Fruit fly (Drosophila melanogaster) whole organism, embryonic: ENCODE results near the gene fw.

Experiments
- Bgb ChIP-seq: fragments of 200-800 bp; sonication (Bioruptor generic); IDR thresholded peaks from 2 replicates; pipeline ENCODE4 v1.3.6; 2022; ENCODE audit warnings: missing biosample characterization, missing genetic modification characterization; ENCODE audit not compliant: partially characterized antibody
- Bteb2 ChIP-seq: fragments of 200-800 bp; sonication (Bioruptor generic); optimal IDR thresholded peaks from 2 replicates; lab custom pipeline; 2016; ENCODE audit warnings: missing biosample characterization, missing genetic modification characterization
- CG10209 ChIP-seq: fragments of 200-800 bp; sonication (Bioruptor generic); optimal IDR thresholded peaks from 3 replicates; lab custom pipeline; 2017; ENCODE audit warnings: missing biosample characterization, mild to moderate bottlenecking, missing genetic modification characterization, missing genetic modification reagents
- CG12155 ChIP-seq: fragments of 200-800 bp; sonication (Bioruptor generic); optimal IDR thresholded peaks from 3 replicates; lab custom pipeline; 2016; ENCODE audit warnings: missing biosample characterization, missing genetic modification characterization
- CG12744 ChIP-seq: fragments of 200-800 bp; sonication (Bioruptor generic); optimal IDR thresholded peaks from 2 replicates; lab custom pipeline; 2016; ENCODE audit warnings: missing biosample characterization, missing genetic modification characterization
- CG13287 ChIP-seq: fragments of 200-800 bp; sonication (Bioruptor generic); IDR thresholded peaks from 2 replicates; pipeline ENCODE4 v1.3.6; 2022; ENCODE audit warnings: missing biosample characterization, missing genetic modification characterization; ENCODE audit not compliant: partially characterized antibody
- CG17912 ChIP-seq: fragments of 200-800 bp; sonication (Bioruptor generic); optimal IDR thresholded peaks from 2 replicates; lab custom pipeline; 2018; ENCODE audit warnings: missing biosample characterization, mild to moderate bottlenecking, missing genetic modification characterization
- CG2199 ChIP-seq: fragments of 200-800 bp; sonication (Bioruptor generic); IDR thresholded peaks from 3 replicates; pipeline ENCODE4 v1.3.6; 2022; ENCODE audit warnings: missing biosample characterization, missing genetic modification characterization
- CG31365 ChIP-seq: fragments of 200-800 bp; sonication (Bioruptor generic); optimal IDR thresholded peaks from 2 replicates; lab custom pipeline; 2018; ENCODE audit warnings: missing biosample characterization, mild to moderate bottlenecking, missing genetic modification characterization
- CG32767 ChIP-seq: fragments of 200-800 bp; sonication (Bioruptor generic); IDR thresholded peaks from 2 replicates; pipeline ENCODE4 v1.3.6; 2022; ENCODE audit warnings: missing biosample characterization, missing genetic modification characterization
- CG3838 ChIP-seq: fragments of 200-800 bp; sonication (Bioruptor generic); optimal IDR thresholded peaks from 3 replicates; lab custom pipeline; 2016; ENCODE audit warnings: missing biosample characterization, missing genetic modification characterization
- CG3995 ChIP-seq: fragments of 200-800 bp; sonication (Bioruptor generic); optimal IDR thresholded peaks from 3 replicates; lab custom pipeline; 2016; ENCODE audit warnings: missing biosample characterization, missing genetic modification characterization
- CG5953 ChIP-seq: fragments of 200-800 bp; sonication (Bioruptor generic); IDR thresholded peaks from 2 replicates; pipeline ENCODE4 v1.3.6; 2022; ENCODE audit warnings: missing biosample characterization, missing genetic modification characterization
- CTCF ChIP-seq: fragments of 200-800 bp; sonication (Bioruptor generic); optimal IDR thresholded peaks from 2 replicates; lab custom pipeline; 2017; ENCODE audit warnings: missing biosample characterization, mild to moderate bottlenecking, missing genetic modification characterization, moderate library complexity
- CkIIα-i1 ChIP-seq: fragments of 200-800 bp; sonication (Bioruptor generic); IDR thresholded peaks from 2 replicates; pipeline ENCODE4 v1.3.6; 2022; ENCODE audit warnings: missing biosample characterization, missing genetic modification characterization
- Dip2 ChIP-seq: fragments of 200-800 bp; sonication (Bioruptor generic); IDR thresholded peaks from 2 replicates; pipeline ENCODE4 v1.3.6; 2022; ENCODE audit warnings: missing biosample characterization, missing genetic modification characterization
- E2f2 ChIP-seq: fragments of 200-800 bp; sonication (Bioruptor generic); IDR thresholded peaks from 2 replicates; pipeline ENCODE4 v1.3.6; 2022; ENCODE audit warnings: missing biosample characterization, missing genetic modification characterization
- Hmx ChIP-seq: fragments of 200-800 bp; sonication (Bioruptor generic); optimal IDR thresholded peaks from 2 replicates; lab custom pipeline; 2016; ENCODE audit warnings: missing biosample characterization, missing genetic modification characterization
- Lpt ChIP-seq: fragments of >200 bp; optimal IDR thresholded peaks from 2 replicates; lab custom pipeline; 2018; ENCODE audit warnings: missing biosample characterization, missing genetic modification characterization
- MBD-R2 ChIP-seq: fragments of 200-800 bp; sonication (Bioruptor generic); IDR thresholded peaks from 2 replicates; pipeline ENCODE4 v1.3.6; 2022; ENCODE audit warnings: missing biosample characterization, missing genetic modification characterization
- NC2β ChIP-seq: fragments of 200-800 bp; sonication (Bioruptor generic); optimal IDR thresholded peaks from 2 replicates; lab custom pipeline; 2016; ENCODE audit warnings: missing biosample characterization, missing genetic modification characterization
- NFAT ChIP-seq: fragments of 200-800 bp; sonication (Bioruptor generic); IDR thresholded peaks from 2 replicates; pipeline ENCODE4 v1.3.6; 2022; ENCODE audit warnings: missing biosample characterization, missing genetic modification characterization
- Neu2 ChIP-seq: fragments of 200-800 bp; sonication (Bioruptor generic); optimal IDR thresholded peaks from 3 replicates; lab custom pipeline; 2016; ENCODE audit warnings: missing biosample characterization, missing genetic modification characterization, borderline replicate concordance
- Nf-YC ChIP-seq: fragments of 200-800 bp; optimal IDR thresholded peaks from 3 replicates; lab custom pipeline; 2019; ENCODE audit warnings: missing biosample characterization, mild to moderate bottlenecking, missing genetic modification characterization, moderate library complexity
- Sin3A ChIP-seq: fragments of >200 bp; optimal IDR thresholded peaks from 2 replicates; lab custom pipeline; 2018
- Stat92E ChIP-seq, 3 experiments: fragments of >200 bp in 2 of 3; fragments of 200-800 bp in 1 of 3; sonication (Bioruptor generic) in 1 of 3; optimal IDR thresholded peaks; 2 replicates each; lab custom pipeline; 2017 to 2019; ENCODE audit warnings: missing biosample characterization in 3 of 3, missing genetic modification characterization in 3 of 3, mild to moderate bottlenecking in 1 of 3, moderate library complexity in 1 of 3
- YL-1 ChIP-seq: fragments of 200-800 bp; sonication (Bioruptor generic); optimal IDR thresholded peaks from 3 replicates; lab custom pipeline; 2017; ENCODE audit warnings: missing biosample characterization, mild to moderate bottlenecking, missing genetic modification characterization
- al ChIP-seq: fragments of 200-800 bp; sonication (Bioruptor generic); IDR thresholded peaks from 2 replicates; pipeline ENCODE4 v1.3.6; 2022; ENCODE audit warnings: missing biosample characterization, missing genetic modification characterization
- ara ChIP-seq: fragments of 200-800 bp; sonication (Bioruptor generic); IDR thresholded peaks from 2 replicates; pipeline ENCODE4 v1.3.6; 2022; ENCODE audit warnings: missing biosample characterization, missing genetic modification characterization
- bbx ChIP-seq: fragments of 200-800 bp; sonication (Bioruptor generic); IDR thresholded peaks from 2 replicates; pipeline ENCODE4 v1.3.6; 2022; ENCODE audit warnings: missing biosample characterization, missing genetic modification characterization; ENCODE audit not compliant: partially characterized antibody
- caup ChIP-seq: fragments of 200-800 bp; sonication (Bioruptor generic); optimal IDR thresholded peaks from 3 replicates; lab custom pipeline; 2017; ENCODE audit warnings: missing biosample characterization, mild to moderate bottlenecking, missing genetic modification characterization, moderate library complexity; ENCODE audit not compliant: severe bottlenecking
- chinmo ChIP-seq: fragments of 200-800 bp; sonication (Bioruptor generic); IDR thresholded peaks from 4 replicates; pipeline ENCODE4 v1.3.6; 2022; ENCODE audit warnings: missing biosample characterization, missing genetic modification characterization; ENCODE audit not compliant: partially characterized antibody
- chm ChIP-seq: fragments of 200-800 bp; sonication (Bioruptor generic); IDR thresholded peaks from 2 replicates; pipeline ENCODE4 v1.3.6; 2022; ENCODE audit warnings: missing biosample characterization, missing genetic modification characterization
- en ChIP-seq: fragments of 200-800 bp; sonication (Bioruptor generic); optimal IDR thresholded peaks from 2 replicates; lab custom pipeline; 2016; ENCODE audit warnings: missing biosample characterization, missing genetic modification characterization
- h ChIP-seq: fragments of >200 bp; optimal IDR thresholded peaks from 2 replicates; lab custom pipeline; 2017
- hkb ChIP-seq, 2 experiments: fragments of 200-800 bp in 1 of 2; fragments of >200 bp in 1 of 2; sonication (Bioruptor generic) in 1 of 2; IDR thresholded peaks in 1 of 2; optimal IDR thresholded peaks in 1 of 2; 2 replicates each; pipeline versions ENCODE4 v1.3.6 to Lab custom; 2017 to 2022; ENCODE audit warnings: missing biosample characterization in 1 of 2, missing genetic modification characterization in 1 of 2
- mld ChIP-seq: fragments of 200-800 bp; sonication (Bioruptor generic); IDR thresholded peaks from 3 replicates; pipeline ENCODE4 v1.3.6; 2022; ENCODE audit warnings: missing biosample characterization, missing genetic modification characterization; ENCODE audit not compliant: partially characterized antibody
- nmo ChIP-seq: fragments of 200-800 bp; sonication (Bioruptor generic); optimal IDR thresholded peaks from 2 replicates; lab custom pipeline; 2018; ENCODE audit warnings: missing biosample characterization, mild to moderate bottlenecking, missing genetic modification characterization, moderate library complexity
- p53 ChIP-seq: fragments of 200-800 bp; sonication (Bioruptor generic); optimal IDR thresholded peaks from 2 replicates; lab custom pipeline; 2016; ENCODE audit warnings: missing biosample characterization, missing genetic modification characterization
- pan ChIP-seq, 4 experiments: fragments of >200 bp in 3 of 4; fragments of 200-800 bp in 1 of 4; sonication (Bioruptor generic) in 1 of 4; optimal IDR thresholded peaks in 3 of 4; IDR thresholded peaks in 1 of 4; 2 replicates each; pipeline versions ENCODE4 v1.3.6 to Lab custom; 2017 to 2022; ENCODE audit warnings: missing biosample characterization in 2 of 4, missing genetic modification characterization in 2 of 4, mixed read lengths in 1 of 4
- pfk ChIP-seq: fragments of 200-800 bp; sonication (Bioruptor generic); optimal IDR thresholded peaks from 2 replicates; lab custom pipeline; 2018; ENCODE audit warnings: missing biosample characterization, mild to moderate bottlenecking, missing genetic modification characterization, moderate library complexity
- pnt ChIP-seq: fragments of 200-800 bp; sonication (Bioruptor generic); optimal IDR thresholded peaks from 3 replicates; lab custom pipeline; 2016; ENCODE audit warnings: missing biosample characterization, missing genetic modification characterization
- pzg ChIP-seq: fragments of 200-800 bp; sonication (Bioruptor generic); optimal IDR thresholded peaks from 3 replicates; lab custom pipeline; 2018; ENCODE audit warnings: missing biosample characterization, mild to moderate bottlenecking, missing genetic modification characterization, moderate library complexity
- rib ChIP-seq: fragments of 200-800 bp; sonication (Bioruptor generic); IDR thresholded peaks from 2 replicates; pipeline ENCODE4 v1.3.6; 2022; ENCODE audit warnings: missing biosample characterization, missing genetic modification characterization
- sob ChIP-seq: fragments of 200-800 bp; sonication (Bioruptor generic); IDR thresholded peaks from 2 replicates; pipeline ENCODE4 v1.3.6; 2022; ENCODE audit warnings: missing biosample characterization, missing genetic modification characterization
- sqz ChIP-seq: fragments of 200-800 bp; sonication (Bioruptor generic); optimal IDR thresholded peaks from 3 replicates; lab custom pipeline; 2018; ENCODE audit warnings: missing biosample characterization, mild to moderate bottlenecking, missing genetic modification characterization
- trh ChIP-seq: fragments of 200-800 bp; sonication (Bioruptor generic); optimal IDR thresholded peaks from 2 replicates; lab custom pipeline; 2016; ENCODE audit warnings: missing biosample characterization, missing genetic modification characterization
- tup ChIP-seq: fragments of 200-800 bp; sonication (Bioruptor generic); optimal IDR thresholded peaks from 2 replicates; lab custom pipeline; 2016; ENCODE audit warnings: missing biosample characterization, mild to moderate bottlenecking, missing genetic modification characterization, moderate library complexity
- twi ChIP-seq: fragments of 200-800 bp; optimal IDR thresholded peaks from 2 replicates; lab custom pipeline; 2019; ENCODE audit warnings: missing biosample characterization, mild to moderate bottlenecking, missing genetic modification characterization, moderate library complexity
- yki ChIP-seq: fragments of >200 bp; optimal IDR thresholded peaks from 3 replicates; lab custom pipeline; 2018

fw gene

DNA sequence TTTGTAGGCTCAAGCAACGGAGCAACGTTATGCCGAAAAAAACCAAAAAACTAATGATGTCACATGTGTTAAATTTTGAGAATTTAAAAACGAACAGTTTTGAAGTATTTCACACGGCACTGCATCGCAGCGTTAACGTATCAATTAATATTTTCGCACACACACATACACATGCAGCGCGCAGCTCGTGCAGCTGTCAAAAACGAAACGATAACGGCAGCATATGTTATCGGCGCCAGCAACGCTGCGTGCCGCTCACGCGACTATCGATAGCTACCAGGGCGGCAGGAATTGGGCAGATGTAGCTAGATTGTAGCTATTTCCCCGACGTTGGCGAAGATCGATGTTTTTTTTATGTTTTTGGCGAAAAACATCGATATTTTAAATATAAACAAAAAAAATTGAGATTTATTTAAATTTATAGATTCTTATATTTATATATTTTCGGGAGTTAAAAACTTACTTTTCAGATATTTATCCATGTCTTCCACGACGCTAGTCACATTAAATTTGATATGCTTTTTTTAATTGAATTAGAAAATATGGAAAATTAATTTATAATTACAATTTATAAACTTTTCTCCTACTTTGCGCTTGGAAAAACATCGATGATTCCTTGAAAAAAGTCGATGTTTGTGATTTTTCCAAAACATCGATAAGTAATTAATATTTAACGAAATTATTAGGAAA is 25.3 kb upstream of the fw start, which contains the start of gene Usp7 (continued):
- TF ChIP-seq sob (GFP tag; lab: Robert Waterston, UW) = peak; percentile 50
- TF ChIP-seq rib (GFP tag; lab: Robert Waterston, UW) = no peak
- TF ChIP-seq CG10209 = no peak
- no peak for TF ChIP-seq chm (GFP tag; lab: Robert Waterston, UW)
- TF ChIP-seq sqz = peak; percentile 11
- TF ChIP-seq Neu2 (GFP tag; lab: Kevin White, UChicago) = no peak
- no peak for TF ChIP-seq trh (GFP tag; lab: Kevin White, UChicago)
- TF ChIP-seq yki = no peak
- no peak for TF ChIP-seq CG2199 (GFP tag; lab: Robert Waterston, UW)
- no peak for TF ChIP-seq Hmx
- TF ChIP-seq h (lab: Kevin White, UChicago) = no peak
- TF ChIP-seq Lpt = no peak
- TF ChIP-seq CG12744 (GFP tag; lab: Kevin White, UChicago) = no peak
- peak; percentile 95 for TF ChIP-seq CG13287 (GFP tag; lab: Robert Waterston, UW)
- TF ChIP-seq Nf-YC = peak; percentile 25
- peak; percentile 61 for TF ChIP-seq MBD-R2
- TF ChIP-seq pfk = peak; percentile 71
- TF ChIP-seq CG32767 (GFP tag; lab: Robert Waterston, UW) = no peak
- no peak for TF ChIP-seq tup (GFP tag; lab: Kevin White, UChicago)
- TF ChIP-seq hkb (optimal IDR thresholded peaks at IDR 0.05; lab: Kevin White, UChicago) = no peak
- TF ChIP-seq hkb (GFP tag; IDR thresholded peaks at IDR 0.05; lab: Robert Waterston, UW) = 0 out of 2 replicates have a peak, but pooled peaks have one; percentile 13
- TF ChIP-seq nmo (GFP tag; lab: Kevin White, UChicago) = peak; percentile 61
- peak; percentile 30 for TF ChIP-seq twi (tag; lab: Kevin White, UChicago)
- TF ChIP-seq en (GFP tag; lab: Kevin White, UChicago) = no peak
- TF ChIP-seq CG3838 (GFP tag; lab: Kevin White, UChicago) = no peak
- no peak for TF ChIP-seq NC2β
- 0 out of 2 replicates have a peak, but pooled peaks have one; percentile 12 for TF ChIP-seq al (GFP tag; lab: Robert Waterston, UW)
- no peak for TF ChIP-seq CTCF
- no peak for TF ChIP-seq Stat92E (GFP tag; optimal IDR thresholded peaks at IDR 0.05; lab: Kevin White, UChicago)
- no peak for TF ChIP-seq NFAT (GFP tag; lab: Robert Waterston, UW)
- TF ChIP-seq pan (optimal IDR thresholded peaks at IDR 0.05; lab: Kevin White, UChicago) = no peak
- no peak for TF ChIP-seq pan (GFP tag; optimal IDR thresholded peaks at IDR 0.05 in 1 of 2, IDR thresholded peaks at IDR 0.05 in 1 of 2)
- no peak for TF ChIP-seq CkIIα-i1 (GFP tag; lab: Robert Waterston, UW)
- peak; percentile 98 for TF ChIP-seq Bgb (GFP tag; lab: Robert Waterston, UW)
- no peak for TF ChIP-seq CG31365
- no peak for TF ChIP-seq p53
- TF ChIP-seq CG3995 = no peak
- TF ChIP-seq pnt (GFP tag; lab: Kevin White, UChicago) = no peak
- TF ChIP-seq YL-1 = peak; percentile 73
- TF ChIP-seq mld = peak; percentile 92
- TF ChIP-seq Sin3A (lab: Kevin White, UChicago) = no peak
- TF ChIP-seq CG17912 (GFP tag; lab: Kevin White, UChicago) = peak; percentile 69
- TF ChIP-seq CG12155 (GFP tag; lab: Kevin White, UChicago) = no peak
- peak; percentile 82 for TF ChIP-seq pzg (GFP tag; lab: Kevin White, UChicago)
- peak; percentile 97 for TF ChIP-seq bbx (GFP tag; lab: Robert Waterston, UW)
- peak; percentile 15 for TF ChIP-seq caup
- no peak for TF ChIP-seq CG5953 (GFP tag; lab: Robert Waterston, UW)
- no peak for TF ChIP-seq Bteb2 (GFP tag; lab: Kevin White, UChicago)
- peak; percentile 73 for TF ChIP-seq E2f2 (GFP tag; lab: Robert Waterston, UW)
- no peak for TF ChIP-seq Dip2 (GFP tag; lab: Robert Waterston, UW)
- TF ChIP-seq ara = no peak
- peak; percentile 97 for TF ChIP-seq chinmo (GFP tag; lab: Robert Waterston, UW)
